Worm (Caenorhabditis elegans) whole organism, L4 larva: ENCODE measurements around the gene fbxa-150.

Source experiments
- D1046.2 ChIP-seq: fragments of 200-800 bp; sonication (Bioruptor generic); IDR thresholded peaks from 2 replicates; pipeline ENCODE4 v1.3.6; 2022; ENCODE audit warnings: missing genetic modification characterization, missing compliant biosample characterization
- F10B5.3 ChIP-seq: sonication (generic microtip); optimal IDR thresholded peaks from 2 replicates; lab custom pipeline; 2016; ENCODE audit warnings: mild to moderate bottlenecking, missing genetic modification characterization, missing compliant biosample characterization
- F37D6.2 ChIP-seq: sonication (generic microtip); optimal IDR thresholded peaks from 2 replicates; lab custom pipeline; 2016; ENCODE audit warnings: mild to moderate bottlenecking, missing genetic modification characterization, missing compliant biosample characterization
- F44E2.7 ChIP-seq: fragments of 200-800 bp; sonication (Bioruptor generic); IDR thresholded peaks from 2 replicates; pipeline ENCODE4 v2.1.2; 2022; ENCODE audit warnings: missing genetic modification characterization, missing compliant biosample characterization
- R02D3.7 ChIP-seq: fragments of 150-350 bp; sonication (generic microtip); optimal IDR thresholded peaks from 3 replicates; lab custom pipeline; 2014; ENCODE audit warnings: missing biosample characterization, missing genetic modification characterization
- ZK337.2 ChIP-seq: fragments of 200-800 bp; sonication (Bioruptor generic); IDR thresholded peaks from 2 replicates; pipeline ENCODE4 v1.3.6; 2022; ENCODE audit warnings: missing genetic modification reagents, missing genetic modification characterization, missing compliant biosample characterization
- aha-1 ChIP-seq: fragments of 150-350 bp; peaks from one replicate; lab custom pipeline; 2014; ENCODE audit warnings: missing biosample characterization, missing genetic modification characterization
- arid-1 ChIP-seq: fragments of 200-800 bp; sonication (Bioruptor generic); conservative IDR thresholded peaks from 2 replicates; pipeline ENCODE4 v1.3.6; 2022; ENCODE audit warnings: missing genetic modification reagents, missing genetic modification characterization, missing compliant biosample characterization
- ceh-28 ChIP-seq: fragments of 150-350 bp; optimal IDR thresholded peaks from 2 replicates; lab custom pipeline; 2014; ENCODE audit warnings: missing biosample characterization, missing genetic modification reagents, missing genetic modification characterization
- ceh-44 ChIP-seq: fragments of 200-800 bp; sonication (Bioruptor generic); IDR thresholded peaks from 2 replicates; pipeline ENCODE4 v1.3.6; 2022; ENCODE audit warnings: missing genetic modification reagents, missing genetic modification characterization, missing compliant biosample characterization
- ceh-62 ChIP-seq: sonication (generic microtip); optimal IDR thresholded peaks from 2 replicates; lab custom pipeline; 2017; ENCODE audit warnings: missing biosample characterization, missing genetic modification characterization
- ces-1 ChIP-seq: fragments of 150-350 bp; sonication (generic microtip); optimal IDR thresholded peaks from 4 replicates; lab custom pipeline; 2014; ENCODE audit warnings: missing biosample characterization, missing genetic modification reagents, missing genetic modification characterization
- ctbp-1 ChIP-seq: fragments of 200-800 bp; sonication (Bioruptor generic); IDR thresholded peaks from 2 replicates; pipeline ENCODE4 v1.3.6; 2022; ENCODE audit warnings: missing genetic modification reagents, missing genetic modification characterization, missing compliant biosample characterization
- daf-16 ChIP-seq, 3 experiments: sonication (generic microtip); optimal IDR thresholded peaks; 2 replicates each; lab custom pipeline; 2016 to 2017; ENCODE audit warnings: missing genetic modification characterization in 3 of 3, missing genetic modification reagents in 3 of 3, mild to moderate bottlenecking in 2 of 3, missing compliant biosample characterization in 2 of 3, missing biosample characterization in 1 of 3, moderate library complexity in 1 of 3
- duxl-1 ChIP-seq: sonication (generic microtip); optimal IDR thresholded peaks from 2 replicates; lab custom pipeline; 2016; ENCODE audit warnings: mild to moderate bottlenecking, missing genetic modification characterization, moderate library complexity, missing compliant biosample characterization; ENCODE audit not compliant: poor library complexity
- fkh-10 ChIP-seq: fragments of 150-350 bp; optimal IDR thresholded peaks from 2 replicates; lab custom pipeline; 2014; ENCODE audit warnings: missing biosample characterization, missing genetic modification reagents, missing genetic modification characterization
- hif-1 ChIP-seq, 2 experiments: sonication (generic microtip); optimal IDR thresholded peaks; 2 replicates each; lab custom pipeline; 2016 to 2017; ENCODE audit warnings: missing compliant biosample characterization in 2 of 2, missing genetic modification characterization in 2 of 2, missing genetic modification reagents in 2 of 2, missing genotype in 2 of 2, mild to moderate bottlenecking in 1 of 2
- hlh-11 ChIP-seq: fragments of 200-800 bp; sonication (Bioruptor generic); optimal IDR thresholded peaks from 2 replicates; lab custom pipeline; 2018; ENCODE audit warnings: mild to moderate bottlenecking, missing genetic modification characterization, missing compliant biosample characterization
- lin-29 ChIP-seq: fragments of 200-800 bp; sonication (Bioruptor generic); IDR thresholded peaks from 2 replicates; pipeline ENCODE4 v1.3.6; 2022; ENCODE audit warnings: missing genetic modification reagents, missing genetic modification characterization, missing compliant biosample characterization
- lin-38 ChIP-seq: fragments of 200-800 bp; sonication (Bioruptor generic); IDR thresholded peaks from 2 replicates; pipeline ENCODE4 v1.3.6; 2022; ENCODE audit warnings: missing genetic modification reagents, missing genetic modification characterization, missing compliant biosample characterization
- lsy-2 ChIP-seq, 2 experiments: fragments of 150-350 bp in 1 of 2; sonication (generic microtip) in 1 of 2; optimal IDR thresholded peaks; 2 replicates each; lab custom pipeline; 2014 to 2017; ENCODE audit warnings: missing biosample characterization in 2 of 2, missing genetic modification characterization in 2 of 2
- mdl-1 ChIP-seq, 2 experiments: fragments of 150-350 bp in 1 of 2; sonication (generic microtip) in 1 of 2; optimal IDR thresholded peaks; 2 replicates each; lab custom pipeline; 2014 to 2017; ENCODE audit warnings: missing biosample characterization in 2 of 2, missing genetic modification characterization in 2 of 2
- mdt-29 ChIP-seq: fragments of 200-800 bp; sonication (Bioruptor generic); IDR thresholded peaks from 2 replicates; pipeline ENCODE4 v1.3.6; 2022; ENCODE audit warnings: missing genetic modification reagents, missing genetic modification characterization, missing compliant biosample characterization
- nhr-11 ChIP-seq: fragments of 150-350 bp; optimal IDR thresholded peaks from 2 replicates; lab custom pipeline; 2014; ENCODE audit warnings: missing biosample characterization, missing genetic modification characterization
- nhr-28 ChIP-seq: fragments of 150-350 bp; optimal IDR thresholded peaks from 2 replicates; lab custom pipeline; 2014; ENCODE audit warnings: missing biosample characterization, missing genetic modification characterization
- nhr-6 ChIP-seq: fragments of 150-350 bp; optimal IDR thresholded peaks from 2 replicates; lab custom pipeline; 2014; ENCODE audit warnings: missing biosample characterization, missing genetic modification characterization
- nhr-77 ChIP-seq: fragments of 150-350 bp; optimal IDR thresholded peaks from 2 replicates; lab custom pipeline; 2014; ENCODE audit warnings: missing biosample characterization, missing genetic modification characterization
- pha-4 ChIP-seq, 2 experiments: fragments of 150-350 bp in 1 of 2; fragments of 200-800 bp in 1 of 2; sonication (Bioruptor generic) in 1 of 2; IDR thresholded peaks in 1 of 2; optimal IDR thresholded peaks in 1 of 2; 2 replicates each; pipeline versions ENCODE4 v1.3.6 to Lab custom; 2014 to 2022; ENCODE audit warnings: missing genetic modification characterization in 2 of 2, missing genetic modification reagents in 2 of 2, missing biosample characterization in 1 of 2, missing compliant biosample characterization in 1 of 2
- php-3 ChIP-seq: fragments of 200-800 bp; sonication (Bioruptor generic); IDR thresholded peaks from 2 replicates; pipeline ENCODE4 v1.3.6; 2022; ENCODE audit warnings: missing genetic modification reagents, missing genetic modification characterization, missing compliant biosample characterization
- skn-1 ChIP-seq: fragments of 150-350 bp; optimal IDR thresholded peaks from 2 replicates; lab custom pipeline; 2014; ENCODE audit warnings: missing biosample characterization, missing genetic modification characterization
- snpc-1.2 ChIP-seq: fragments of 200-800 bp; sonication (Bioruptor generic); IDR thresholded peaks from 2 replicates; pipeline ENCODE4 v1.3.6; 2022; ENCODE audit warnings: missing genetic modification reagents, missing genetic modification characterization, missing compliant biosample characterization
- snpc-4 ChIP-seq: fragments of 150-350 bp; optimal IDR thresholded peaks from 2 replicates; lab custom pipeline; 2014; ENCODE audit warnings: missing biosample characterization, missing genetic modification characterization
- spr-3 ChIP-seq: fragments of 200-800 bp; sonication (Bioruptor generic); optimal IDR thresholded peaks from 2 replicates; lab custom pipeline; 2018; ENCODE audit warnings: mild to moderate bottlenecking, missing genetic modification characterization, missing compliant biosample characterization
- tag-97 ChIP-seq: fragments of 200-800 bp; sonication (Bioruptor generic); IDR thresholded peaks from 2 replicates; pipeline ENCODE4 v1.3.6; 2022; ENCODE audit warnings: missing genetic modification characterization, missing compliant biosample characterization
- unc-130 ChIP-seq: sonication (generic microtip); optimal IDR thresholded peaks from 2 replicates; lab custom pipeline; 2016; ENCODE audit warnings: missing genetic modification reagents, missing genetic modification characterization, missing compliant biosample characterization
- unc-39 ChIP-seq: sonication (generic microtip); optimal IDR thresholded peaks from 2 replicates; lab custom pipeline; 2017; ENCODE audit warnings: missing biosample characterization, missing genetic modification characterization
- zip-11 ChIP-seq: fragments of 200-800 bp; sonication (Bioruptor generic); IDR thresholded peaks from 2 replicates; pipeline ENCODE4 v1.3.6; 2022; ENCODE audit warnings: missing genetic modification characterization, missing compliant biosample characterization
- zip-2 ChIP-seq: fragments of 150-350 bp; optimal IDR thresholded peaks from 2 replicates; lab custom pipeline; 2014; ENCODE audit warnings: missing biosample characterization, missing genetic modification characterization
- ztf-11 ChIP-seq: fragments of 150-350 bp; optimal IDR thresholded peaks from 2 replicates; lab custom pipeline; 2014; ENCODE audit warnings: missing biosample characterization, missing genetic modification characterization
- ztf-7 ChIP-seq: fragments of 150-350 bp; optimal IDR thresholded peaks from 2 replicates; lab custom pipeline; 2014; ENCODE audit warnings: missing biosample characterization, missing genetic modification characterization

The fbxa-150 gene

ce11 chrV:20522219-20522618, at the start of gene fbxa-150, which contains the start of gene Y38H6C.9:
TSS of gene fbxa-150 (plus strand) at chrV:20522598.
TSS of gene Y38H6C.9 (minus strand) at chrV:20522270.
- TF ChIP-seq daf-16 (GFP tag; optimal IDR thresholded peaks at IDR 0.05; lab: Kevin White, UChicago) (no peak), daf-16 (tag; optimal IDR thresholded peaks at IDR 0.05; lab: Kevin White, UChicago) (peak; percentile 34), mdl-1 (tag; optimal IDR thresholded peaks at IDR 0.05; lab: Kevin White, UChicago) (no peak), fkh-10 (peak; percentile 26)

ce11 chrV:20475029-20475428, 47.4 kb upstream of the fbxa-150 start:
- no peak for TF ChIP-seq F10B5.3 (tag; lab: Kevin White, UChicago)
- TF ChIP-seq nhr-11 = no peak
- TF ChIP-seq tag-97 (GFP tag; lab: Robert Waterston, UW) = no peak
- no peak for TF ChIP-seq nhr-77
- no peak for TF ChIP-seq ceh-28
- TF ChIP-seq mdl-1 (tag; optimal IDR thresholded peaks at IDR 0.05; lab: Kevin White, UChicago) = no peak
- TF ChIP-seq aha-1 (tag; lab: Kevin White, UChicago) = peak; percentile 92
- no peak for TF ChIP-seq unc-130
- TF ChIP-seq F44E2.7 (GFP tag; lab: Robert Waterston, UW) = 0 out of 2 replicates have a peak, but pooled peaks have one; percentile 43
- no peak for TF ChIP-seq lin-29
- TF ChIP-seq unc-39 (tag; lab: Kevin White, UChicago) = no peak
- TF ChIP-seq zip-2 = no peak
- no peak for TF ChIP-seq spr-3 (GFP tag; lab: Kevin White, UChicago)
- no peak for TF ChIP-seq snpc-1.2 (GFP tag; lab: Robert Waterston, UW)
- no peak for TF ChIP-seq php-3 (GFP tag; lab: Robert Waterston, UW)
- no peak for TF ChIP-seq ztf-7
- no peak for TF ChIP-seq ceh-44 (GFP tag; lab: Robert Waterston, UW)

- TF ChIP-seq pha-4 (GFP tag; IDR thresholded peaks at IDR 0.05; lab: Robert Waterston, UW) (no peak), pha-4 (tag; optimal IDR thresholded peaks at IDR 0.05; lab: Kevin White, UChicago) (no peak), nhr-6 (tag; lab: Kevin White, UChicago) (no peak), ces-1 (GFP tag; lab: Kevin White, UChicago) (no peak), aha-1 (tag; lab: Kevin White, UChicago) (no peak), ztf-11 (tag; lab: Kevin White, UChicago) (no peak), zip-11 (GFP tag; lab: Robert Waterston, UW) (no peak), tag-97 (GFP tag; lab: Robert Waterston, UW) (no peak), ceh-62 (no peak)
These were observed 46.6 kb upstream of the fbxa-150 start, which contains the start of gene B0250.7 for ce11 chrV:20475830-20476229. TSS of gene B0250.7 (minus strand) at chrV:20476061.

ce11 chrV:20476514-20476913, 45.9 kb upstream of the fbxa-150 start:
- TF ChIP-seq unc-130 = peak; percentile 15
- TF ChIP-seq mdt-29 = no peak

- TF ChIP-seq aha-1 (tag; lab: Kevin White, UChicago) (no peak), lsy-2 (tag; optimal IDR thresholded peaks at IDR 0.05; lab: Kevin White, UChicago) (peak in 1 of 2 experiments; percentile 50)
These were observed 45.4 kb upstream of the fbxa-150 start for ce11 chrV:20476981-20477380.

- no peak for TF ChIP-seq ceh-28
- no peak for TF ChIP-seq F37D6.2 (tag; lab: Kevin White, UChicago)
- TF ChIP-seq hlh-11 (tag; lab: Kevin White, UChicago) = peak; percentile 55
- no peak for TF ChIP-seq F44E2.7 (GFP tag; lab: Robert Waterston, UW)
- 0 out of 2 replicates have a peak, but pooled peaks have one; percentile 49 for TF ChIP-seq pha-4 (GFP tag; IDR thresholded peaks at IDR 0.05; lab: Robert Waterston, UW)
- TF ChIP-seq pha-4 (tag; optimal IDR thresholded peaks at IDR 0.05; lab: Kevin White, UChicago) = no peak
- no peak for TF ChIP-seq duxl-1 (tag; lab: Kevin White, UChicago)
- no peak for TF ChIP-seq zip-2
- no peak for TF ChIP-seq ctbp-1
- no peak for TF ChIP-seq ZK337.2
- TF ChIP-seq arid-1 (GFP tag; lab: Robert Waterston, UW) = no peak
- TF ChIP-seq lin-38 = peak; percentile 44; the same call in 1 of the 2 replicates
- TF ChIP-seq hif-1 (tag; optimal IDR thresholded peaks at IDR 0.05; lab: Kevin White, UChicago) = peak in 1 of 2 experiments; percentile 43
- TF ChIP-seq nhr-28 (tag; lab: Kevin White, UChicago) = peak; percentile 21
- no peak for TF ChIP-seq ztf-11 (tag; lab: Kevin White, UChicago)
- no peak for TF ChIP-seq ces-1 (GFP tag; lab: Kevin White, UChicago)
- TF ChIP-seq skn-1 (tag; lab: Kevin White, UChicago) = no peak
- TF ChIP-seq D1046.2 (GFP tag; lab: Robert Waterston, UW) = no peak
- TF ChIP-seq snpc-4 (tag; lab: Kevin White, UChicago) = no peak
- peak; percentile 73 for TF ChIP-seq R02D3.7 (tag; lab: Kevin White, UChicago)
These were observed 43.2 kb upstream of the fbxa-150 start, which contains the start of the genes calf-1 and rpl-2 for ce11 chrV:20479013-20479739. TSS of gene calf-1 (minus strand) at chrV:20479089. TSS of gene rpl-2 (plus strand) at chrV:20479689.
